Fruit fly (Drosophila melanogaster) whole organism, prepupa: Measurements from ENCODE around the gene Bug22.
A peak's percentile ranks its signal among the peaks of the same experiment; 100 is the strongest.

Source experiments
- Blimp-1 ChIP-seq: fragments of 200-800 bp; sonication (Bioruptor generic); optimal IDR thresholded peaks from 3 replicates; lab custom pipeline; 2017; ENCODE audit warnings: missing biosample characterization, missing genetic modification characterization, mild to moderate bottlenecking, moderate library complexity, missing genetic modification reagents
- CG10669 ChIP-seq: fragments of 200-800 bp; sonication (Bioruptor generic); optimal IDR thresholded peaks from 3 replicates; lab custom pipeline; 2018; ENCODE audit warnings: missing biosample characterization, mild to moderate bottlenecking, missing genetic modification characterization, moderate library complexity
- CG11294 ChIP-seq: fragments of 200-800 bp; sonication (Bioruptor generic); IDR thresholded peaks from 2 replicates; pipeline ENCODE4 v1.3.6; 2022; ENCODE audit warnings: missing biosample characterization, missing genetic modification characterization
- CG11762 ChIP-seq: fragments of 200-800 bp; sonication (Bioruptor generic); optimal IDR thresholded peaks from 3 replicates; lab custom pipeline; 2016; ENCODE audit warnings: missing biosample characterization, missing genetic modification characterization; ENCODE audit not compliant: insufficient read depth
- CG15336 ChIP-seq: fragments of 200-800 bp; sonication (Bioruptor generic); IDR thresholded peaks from 2 replicates; pipeline ENCODE4 v1.3.6; 2022; ENCODE audit warnings: missing biosample characterization, missing genetic modification characterization
- CG16779 ChIP-seq: fragments of 200-800 bp; sonication (Bioruptor generic); optimal IDR thresholded peaks from 3 replicates; lab custom pipeline; 2017; ENCODE audit warnings: missing biosample characterization, mild to moderate bottlenecking, missing genetic modification characterization
- CG3032 ChIP-seq: fragments of 200-800 bp; optimal IDR thresholded peaks from 2 replicates; lab custom pipeline; 2019; ENCODE audit warnings: missing biosample characterization, mild to moderate bottlenecking, missing genetic modification characterization, moderate library complexity
- CG31627 ChIP-seq: fragments of 200-800 bp; sonication (Bioruptor generic); optimal IDR thresholded peaks from 3 replicates; lab custom pipeline; 2016; ENCODE audit warnings: missing biosample characterization, missing genetic modification characterization
- CG32006 ChIP-seq: fragments of 200-800 bp; sonication (Bioruptor generic); optimal IDR thresholded peaks from 3 replicates; lab custom pipeline; 2017; ENCODE audit warnings: missing biosample characterization, mild to moderate bottlenecking, missing genetic modification characterization
- CG34406 ChIP-seq: fragments of 200-800 bp; sonication (Bioruptor generic); optimal IDR thresholded peaks from 3 replicates; lab custom pipeline; 2016; ENCODE audit warnings: missing biosample characterization, missing genetic modification characterization
- CG3919 ChIP-seq: fragments of 200-800 bp; sonication (Bioruptor generic); optimal IDR thresholded peaks from 3 replicates; lab custom pipeline; 2016; ENCODE audit warnings: missing biosample characterization, missing genetic modification characterization
- CG4318 ChIP-seq: fragments of 200-800 bp; sonication (Bioruptor generic); optimal IDR thresholded peaks from 3 replicates; lab custom pipeline; 2017; ENCODE audit warnings: missing biosample characterization, mild to moderate bottlenecking, missing genetic modification characterization
- CG6163 ChIP-seq: fragments of 200-800 bp; sonication (Bioruptor generic); IDR thresholded peaks from 3 replicates; pipeline ENCODE4 v1.3.6; 2022; ENCODE audit warnings: missing biosample characterization, missing genetic modification characterization
- CG6276 ChIP-seq: fragments of 200-800 bp; sonication (Bioruptor generic); optimal IDR thresholded peaks from 2 replicates; lab custom pipeline; 2017; ENCODE audit warnings: missing biosample characterization, mild to moderate bottlenecking, missing genetic modification characterization
- CG6792 ChIP-seq: fragments of 200-800 bp; sonication (Bioruptor generic); optimal IDR thresholded peaks from 3 replicates; lab custom pipeline; 2016; ENCODE audit warnings: missing biosample characterization, missing genetic modification characterization
- CG6808 ChIP-seq: fragments of 200-800 bp; sonication (Bioruptor generic); optimal IDR thresholded peaks from 3 replicates; lab custom pipeline; 2017; ENCODE audit warnings: missing biosample characterization, missing genetic modification characterization, mild to moderate bottlenecking, moderate library complexity, missing genetic modification reagents
- CG6854 ChIP-seq: fragments of 200-800 bp; sonication (Bioruptor generic); optimal IDR thresholded peaks from 2 replicates; lab custom pipeline; 2017; ENCODE audit warnings: missing biosample characterization, mild to moderate bottlenecking, missing genetic modification characterization
- CG7368 ChIP-seq: fragments of 200-800 bp; sonication (Bioruptor generic); optimal IDR thresholded peaks from 3 replicates; lab custom pipeline; 2016; ENCODE audit warnings: missing biosample characterization, missing genetic modification characterization
- CG8119 ChIP-seq: fragments of 200-800 bp; sonication (Bioruptor generic); IDR thresholded peaks from 3 replicates; pipeline ENCODE4 v1.3.6; 2022; ENCODE audit warnings: missing biosample characterization, missing genetic modification characterization
- CG8319 ChIP-seq: fragments of 200-800 bp; sonication (Bioruptor generic); optimal IDR thresholded peaks from 3 replicates; lab custom pipeline; 2016; ENCODE audit warnings: missing biosample characterization, missing genetic modification characterization
- CG8632 ChIP-seq: fragments of 200-800 bp; sonication (Bioruptor generic); optimal IDR thresholded peaks from 3 replicates; lab custom pipeline; 2016; ENCODE audit warnings: missing biosample characterization, missing genetic modification characterization
- CG9139 ChIP-seq: fragments of 200-800 bp; sonication (Bioruptor generic); optimal IDR thresholded peaks from 3 replicates; lab custom pipeline; 2017; ENCODE audit warnings: missing biosample characterization, mild to moderate bottlenecking, missing genetic modification characterization
- Eip78C ChIP-seq: fragments of 200-800 bp; sonication (Bioruptor generic); peaks from one replicate; lab custom pipeline; 2016; ENCODE audit warnings: missing biosample characterization, missing genetic modification characterization
- Eip93F ChIP-seq: fragments of 200-800 bp; sonication (Bioruptor generic); optimal IDR thresholded peaks from 2 replicates; lab custom pipeline; 2016; ENCODE audit warnings: missing biosample characterization, mild to moderate bottlenecking, missing genetic modification characterization
- Ets96B ChIP-seq: fragments of 200-800 bp; optimal IDR thresholded peaks from 2 replicates; lab custom pipeline; 2019; ENCODE audit warnings: missing biosample characterization, mild to moderate bottlenecking, missing genetic modification characterization, moderate library complexity
- Gug ChIP-seq: fragments of 200-800 bp; sonication (Bioruptor generic); IDR thresholded peaks from 2 replicates; pipeline ENCODE4 v1.3.6; 2022; ENCODE audit warnings: missing biosample characterization, missing genetic modification characterization
- Hr38 ChIP-seq: sonication (Bioruptor generic); optimal IDR thresholded peaks from 2 replicates; lab custom pipeline; 2016; ENCODE audit warnings: missing biosample characterization, missing genetic modification characterization
- Hr39 ChIP-seq: fragments of 200-800 bp; sonication (Bioruptor generic); optimal IDR thresholded peaks from 2 replicates; lab custom pipeline; 2016; ENCODE audit warnings: missing biosample characterization, missing genetic modification characterization
- Hr4 ChIP-seq: fragments of 200-800 bp; sonication (Bioruptor generic); optimal IDR thresholded peaks from 3 replicates; lab custom pipeline; 2016; ENCODE audit warnings: missing biosample characterization, missing genetic modification characterization
- Lpt ChIP-seq: fragments of 200-800 bp; sonication (Bioruptor generic); optimal IDR thresholded peaks from 3 replicates; lab custom pipeline; 2016; ENCODE audit warnings: missing biosample characterization, missing genetic modification characterization
- Met ChIP-seq: fragments of 200-800 bp; sonication (Bioruptor generic); optimal IDR thresholded peaks from 3 replicates; lab custom pipeline; 2016; ENCODE audit warnings: missing biosample characterization, missing genetic modification characterization
- OdsH ChIP-seq: fragments of 200-800 bp; sonication (Bioruptor generic); optimal IDR thresholded peaks from 3 replicates; lab custom pipeline; 2016; ENCODE audit warnings: missing biosample characterization, missing genetic modification characterization
- Smox ChIP-seq: fragments of 200-800 bp; sonication (Bioruptor generic); optimal IDR thresholded peaks from 3 replicates; lab custom pipeline; 2016; ENCODE audit warnings: missing biosample characterization, missing genetic modification characterization
- Sox102F ChIP-seq: fragments of 200-800 bp; sonication (Bioruptor generic); optimal IDR thresholded peaks from 2 replicates; lab custom pipeline; 2016; ENCODE audit warnings: missing biosample characterization, mild to moderate bottlenecking, missing genetic modification characterization
- Sox14 ChIP-seq: fragments of 200-800 bp; sonication (Bioruptor generic); optimal IDR thresholded peaks from 3 replicates; lab custom pipeline; 2016; ENCODE audit warnings: missing biosample characterization, missing genetic modification characterization
- Sox15 ChIP-seq: fragments of 200-800 bp; sonication (Bioruptor generic); optimal IDR thresholded peaks from 3 replicates; lab custom pipeline; 2016; ENCODE audit warnings: missing biosample characterization, missing genetic modification characterization
- achi ChIP-seq: fragments of 200-800 bp; sonication (Bioruptor generic); optimal IDR thresholded peaks from 3 replicates; lab custom pipeline; 2016; ENCODE audit warnings: missing biosample characterization, missing genetic modification characterization
- acj6 ChIP-seq: fragments of 200-800 bp; sonication (Bioruptor generic); optimal IDR thresholded peaks from 3 replicates; lab custom pipeline; 2016; ENCODE audit warnings: missing biosample characterization, missing genetic modification characterization
- cyc ChIP-seq: fragments of 200-800 bp; sonication (Bioruptor generic); optimal IDR thresholded peaks from 3 replicates; lab custom pipeline; 2016; ENCODE audit warnings: missing biosample characterization, missing genetic modification characterization
- dsx ChIP-seq: fragments of 200-800 bp; optimal IDR thresholded peaks from 3 replicates; lab custom pipeline; 2019; ENCODE audit warnings: missing biosample characterization, mild to moderate bottlenecking, missing genetic modification characterization, moderate library complexity; ENCODE audit not compliant: poor library complexity, severe bottlenecking
- eg ChIP-seq: fragments of 200-800 bp; sonication (Bioruptor generic); IDR thresholded peaks from 3 replicates; pipeline ENCODE4 v1.3.6; 2022; ENCODE audit warnings: missing biosample characterization, missing genetic modification characterization
- esn ChIP-seq: fragments of 200-800 bp; sonication (Bioruptor generic); optimal IDR thresholded peaks from 2 replicates; lab custom pipeline; 2016; ENCODE audit warnings: missing biosample characterization, mild to moderate bottlenecking, missing genetic modification characterization, moderate library complexity
- fd59A ChIP-seq: fragments of 200-800 bp; sonication (Bioruptor generic); optimal IDR thresholded peaks from 2 replicates; lab custom pipeline; 2017; ENCODE audit warnings: missing biosample characterization, mild to moderate bottlenecking, missing genetic modification characterization, missing genetic modification reagents
- fd85E ChIP-seq: fragments of 200-800 bp; sonication (Bioruptor generic); optimal IDR thresholded peaks from 3 replicates; lab custom pipeline; 2016; ENCODE audit warnings: missing biosample characterization, missing genetic modification characterization
- fkh ChIP-seq: fragments of 200-800 bp; sonication (Bioruptor generic); optimal IDR thresholded peaks from 3 replicates; lab custom pipeline; 2017; ENCODE audit warnings: missing biosample characterization, mild to moderate bottlenecking, missing genetic modification characterization, moderate library complexity
- lz ChIP-seq: fragments of 200-800 bp; sonication (Bioruptor generic); optimal IDR thresholded peaks from 3 replicates; lab custom pipeline; 2016; ENCODE audit warnings: missing biosample characterization, missing genetic modification characterization
- net ChIP-seq: fragments of 200-800 bp; sonication (Bioruptor generic); optimal IDR thresholded peaks from 3 replicates; lab custom pipeline; 2016; ENCODE audit warnings: missing biosample characterization, missing genetic modification characterization
- pdm3 ChIP-seq: fragments of 200-800 bp; sonication (Bioruptor generic); optimal IDR thresholded peaks from 3 replicates; lab custom pipeline; 2016; ENCODE audit warnings: missing biosample characterization, missing genetic modification characterization
- spab ChIP-seq: fragments of 200-800 bp; sonication (Bioruptor generic); optimal IDR thresholded peaks from 2 replicates; lab custom pipeline; 2017; ENCODE audit warnings: missing biosample characterization, mild to moderate bottlenecking, missing genetic modification characterization, missing genetic modification reagents
- ss ChIP-seq, 2 experiments: fragments of 200-800 bp; sonication (Bioruptor generic); optimal IDR thresholded peaks; 2 replicates in 1 of 2; 3 replicates in 1 of 2; lab custom pipeline; 2017 to 2018; ENCODE audit warnings: mild to moderate bottlenecking in 2 of 2, missing biosample characterization in 2 of 2, missing genetic modification characterization in 2 of 2, moderate library complexity in 1 of 2
- topi ChIP-seq: fragments of 200-800 bp; sonication (Bioruptor generic); optimal IDR thresholded peaks from 3 replicates; lab custom pipeline; 2016; ENCODE audit warnings: missing biosample characterization, missing genetic modification characterization
- vri ChIP-seq: fragments of 200-800 bp; sonication (Bioruptor generic); optimal IDR thresholded peaks from 3 replicates; lab custom pipeline; 2016; ENCODE audit warnings: missing biosample characterization, mild to moderate bottlenecking, missing genetic modification characterization

Bug22 gene

dm6 chr2L:10408122-10408576 is 22.6 kb downstream of the Bug22 start, which contains the start of the genes Ip259 and RpS27A:
Ip259 (plus strand) TSS chr2L:10408352.
RpS27A (plus strand) TSS chr2L:10408352.
- peak; percentile 61 for TF ChIP-seq CG9139 (GFP tag; lab: Kevin White, UChicago)
- TF ChIP-seq CG8632: peak; percentile 32
- no peak for TF ChIP-seq vri (GFP tag; lab: Kevin White, UChicago)
- TF ChIP-seq lz (GFP tag; lab: Kevin White, UChicago): peak; percentile 80
- no peak for TF ChIP-seq Sox102F (GFP tag; lab: Kevin White, UChicago)
- peak; percentile 84 for TF ChIP-seq CG6854
- TF ChIP-seq CG8319 (GFP tag; lab: Kevin White, UChicago): peak; percentile 60
- TF ChIP-seq spab (GFP tag; lab: Kevin White, UChicago): no peak
- TF ChIP-seq CG6276 (GFP tag; lab: Kevin White, UChicago): no peak
- 0 out of 2 replicates have a peak, but pooled peaks have one; percentile 19 for TF ChIP-seq Gug (GFP tag; lab: Robert Waterston, UW)
- TF ChIP-seq CG4318: no peak
- TF ChIP-seq dsx (GFP tag; lab: Kevin White, UChicago): no peak
- no peak for TF ChIP-seq net (GFP tag; lab: Kevin White, UChicago)
- TF ChIP-seq cyc (GFP tag; lab: Kevin White, UChicago): peak; percentile 76
- TF ChIP-seq CG6163 (GFP tag; lab: Robert Waterston, UW): no peak
- TF ChIP-seq fd85E (GFP tag; lab: Kevin White, UChicago): peak; percentile 63
- peak; percentile 59 for TF ChIP-seq CG6792
- peak; percentile 59 for TF ChIP-seq fkh (GFP tag; lab: Kevin White, UChicago)
- TF ChIP-seq CG32006 (GFP tag; lab: Kevin White, UChicago): no peak
- no peak for TF ChIP-seq Met (GFP tag; lab: Kevin White, UChicago)
- TF ChIP-seq CG15336 (GFP tag; lab: Robert Waterston, UW): no peak
- TF ChIP-seq CG16779 (tag; lab: Kevin White, UChicago): no peak
- TF ChIP-seq Sox14 (GFP tag; lab: Kevin White, UChicago): no peak
- peak; percentile 85 for TF ChIP-seq esn (GFP tag; lab: Kevin White, UChicago)
- TF ChIP-seq CG34406 (GFP tag; lab: Kevin White, UChicago): peak; percentile 67
- peak; percentile 62 for TF ChIP-seq CG10669 (GFP tag; lab: Kevin White, UChicago)
- no peak for TF ChIP-seq Hr38
- TF ChIP-seq pdm3 (GFP tag; lab: Kevin White, UChicago): no peak
- TF ChIP-seq OdsH: peak; percentile 58
- TF ChIP-seq acj6 (GFP tag; lab: Kevin White, UChicago): peak; percentile 70
- peak; percentile 36; the same call in 1 of the 3 replicates for TF ChIP-seq CG8119 (GFP tag; lab: Robert Waterston, UW)
- TF ChIP-seq Eip78C: peak; percentile 90
- no peak for TF ChIP-seq CG3919
- TF ChIP-seq Blimp-1: peak; percentile 61
- TF ChIP-seq Sox15 (GFP tag; lab: Kevin White, UChicago): peak; percentile 47
- peak; percentile 21 for TF ChIP-seq Eip93F
- peak; percentile 56 for TF ChIP-seq fd59A
- peak; percentile 71 for TF ChIP-seq topi (GFP tag; lab: Kevin White, UChicago)
- no peak for TF ChIP-seq achi (GFP tag; lab: Kevin White, UChicago)
- TF ChIP-seq CG11294 (GFP tag; lab: Robert Waterston, UW): no peak
- peak in 1 of 2 experiments; percentile 77 for TF ChIP-seq ss (GFP tag; optimal IDR thresholded peaks at IDR 0.05; lab: Kevin White, UChicago)
- peak; percentile 2 for TF ChIP-seq Hr4 (GFP tag; lab: Kevin White, UChicago)
- peak; percentile 62 for TF ChIP-seq CG3032 (tag; lab: Kevin White, UChicago)
- no peak for TF ChIP-seq Lpt (GFP tag; lab: Kevin White, UChicago)
- no peak for TF ChIP-seq Hr39 (GFP tag; lab: Kevin White, UChicago)
- peak; percentile 77 for TF ChIP-seq CG31627 (GFP tag; lab: Kevin White, UChicago)
- no peak for TF ChIP-seq CG6808 (GFP tag; lab: Kevin White, UChicago)
- peak; percentile 37 for TF ChIP-seq Ets96B (tag; lab: Kevin White, UChicago)
- no peak for TF ChIP-seq Smox (GFP tag; lab: Kevin White, UChicago)
- peak; percentile 27 for TF ChIP-seq CG11762 (GFP tag; lab: Kevin White, UChicago)
- TF ChIP-seq eg (GFP tag; lab: Robert Waterston, UW): no peak
- no peak for TF ChIP-seq CG7368 (GFP tag; lab: Kevin White, UChicago)
